Worm (Caenorhabditis elegans) whole organism, L2 larva: Measurements from ENCODE around the gene R11E3.2.

Experiments used
- R02D3.7 ChIP-seq: fragments of 150-350 bp; optimal IDR thresholded peaks from 2 replicates; lab custom pipeline; 2014; ENCODE audit warnings: missing biosample characterization, missing genetic modification characterization
- aly-2 ChIP-seq: fragments of 150-350 bp; optimal IDR thresholded peaks from 2 replicates; lab custom pipeline; 2014; ENCODE audit warnings: missing biosample characterization, missing genetic modification characterization
- ama-1 ChIP-seq: fragments of 150-350 bp; optimal IDR thresholded peaks from 2 replicates; lab custom pipeline; 2018; ENCODE audit warnings: inconsistent platforms
- ceh-82 ChIP-seq: fragments of 150-350 bp; optimal IDR thresholded peaks from 2 replicates; lab custom pipeline; 2014; ENCODE audit warnings: missing biosample characterization, missing genetic modification characterization
- egl-27 ChIP-seq: sonication (generic microtip); optimal IDR thresholded peaks from 3 replicates; lab custom pipeline; 2017; ENCODE audit warnings: missing biosample characterization, missing genetic modification reagents, missing genetic modification characterization
- lin-11 ChIP-seq: fragments of 150-350 bp; sonication (generic microtip); optimal IDR thresholded peaks from 2 replicates; lab custom pipeline; 2014; ENCODE audit warnings: missing biosample characterization, missing genetic modification characterization, inconsistent platforms, mixed read lengths
- mbf-1 ChIP-seq: sonication (generic microtip); optimal IDR thresholded peaks from 2 replicates; lab custom pipeline; 2017; ENCODE audit warnings: missing biosample characterization, missing genetic modification characterization
- nhr-237 ChIP-seq: fragments of 150-350 bp; optimal IDR thresholded peaks from 2 replicates; lab custom pipeline; 2014; ENCODE audit warnings: missing biosample characterization, missing genetic modification characterization
- nhr-77 ChIP-seq: fragments of 150-350 bp; optimal IDR thresholded peaks from 2 replicates; lab custom pipeline; 2014; ENCODE audit warnings: missing biosample characterization, missing genetic modification characterization
- snpc-4 ChIP-seq: fragments of 150-350 bp; optimal IDR thresholded peaks from 2 replicates; lab custom pipeline; 2014; ENCODE audit warnings: missing biosample characterization, missing genetic modification characterization
- unc-55 ChIP-seq: fragments of 150-350 bp; sonication (generic microtip); optimal IDR thresholded peaks from 3 replicates; lab custom pipeline; 2014; ENCODE audit warnings: missing biosample characterization, missing genetic modification reagents, missing genetic modification characterization
- unc-62 ChIP-seq: fragments of 150-350 bp; optimal IDR thresholded peaks from 2 replicates; lab custom pipeline; 2014; ENCODE audit warnings: missing biosample characterization, missing genetic modification reagents, missing genetic modification characterization
- ztf-4 ChIP-seq: fragments of 150-350 bp; optimal IDR thresholded peaks from 2 replicates; lab custom pipeline; 2014; ENCODE audit warnings: missing biosample characterization, missing genetic modification characterization

ce11 chrIV:4771792-4772191, at the start of gene R11E3.2:
- TF ChIP-seq aly-2 (no peak), ama-1 (no peak), ztf-4 (no peak), snpc-4 (tag; lab: Kevin White, UChicago) (no peak), egl-27 (tag; lab: Kevin White, UChicago) (no peak), ceh-82 (no peak), unc-62 (no peak), lin-11 (tag; lab: Kevin White, UChicago) (no peak), nhr-237 (tag; lab: Kevin White, UChicago) (no peak), mbf-1 (tag; lab: Kevin White, UChicago) (no peak), nhr-77 (tag; lab: Kevin White, UChicago) (no peak), unc-55 (GFP tag; lab: Kevin White, UChicago) (no peak), R02D3.7 (tag; lab: Kevin White, UChicago) (no peak)
